Fruit fly (Drosophila melanogaster) whole organism, prepupa: ENCODE measurements around the gene CG32081.

Experiments used
- Blimp-1 ChIP-seq: fragments of 200-800 bp; sonication (Bioruptor generic); optimal IDR thresholded peaks from 3 replicates; lab custom pipeline; 2017; ENCODE audit warnings: missing biosample characterization, missing genetic modification characterization, mild to moderate bottlenecking, moderate library complexity, missing genetic modification reagents
- CG10669 ChIP-seq: fragments of 200-800 bp; sonication (Bioruptor generic); optimal IDR thresholded peaks from 3 replicates; lab custom pipeline; 2018; ENCODE audit warnings: missing biosample characterization, mild to moderate bottlenecking, missing genetic modification characterization, moderate library complexity
- CG11762 ChIP-seq: fragments of 200-800 bp; sonication (Bioruptor generic); optimal IDR thresholded peaks from 3 replicates; lab custom pipeline; 2016; ENCODE audit warnings: missing biosample characterization, missing genetic modification characterization; ENCODE audit not compliant: insufficient read depth
- CG11902 ChIP-seq: fragments of 200-800 bp; sonication (Bioruptor generic); optimal IDR thresholded peaks from 3 replicates; lab custom pipeline; 2016; ENCODE audit warnings: missing biosample characterization, missing genetic modification characterization
- CG1621 ChIP-seq: fragments of 200-800 bp; sonication (Bioruptor generic); optimal IDR thresholded peaks from 3 replicates; lab custom pipeline; 2018; ENCODE audit warnings: missing biosample characterization, mild to moderate bottlenecking, missing genetic modification characterization
- CG3032 ChIP-seq: fragments of 200-800 bp; optimal IDR thresholded peaks from 2 replicates; lab custom pipeline; 2019; ENCODE audit warnings: missing biosample characterization, mild to moderate bottlenecking, missing genetic modification characterization, moderate library complexity
- CG31627 ChIP-seq: fragments of 200-800 bp; sonication (Bioruptor generic); optimal IDR thresholded peaks from 3 replicates; lab custom pipeline; 2016; ENCODE audit warnings: missing biosample characterization, missing genetic modification characterization
- CG32006 ChIP-seq: fragments of 200-800 bp; sonication (Bioruptor generic); optimal IDR thresholded peaks from 3 replicates; lab custom pipeline; 2017; ENCODE audit warnings: missing biosample characterization, mild to moderate bottlenecking, missing genetic modification characterization
- CG34406 ChIP-seq: fragments of 200-800 bp; sonication (Bioruptor generic); optimal IDR thresholded peaks from 3 replicates; lab custom pipeline; 2016; ENCODE audit warnings: missing biosample characterization, missing genetic modification characterization
- CG3919 ChIP-seq: fragments of 200-800 bp; sonication (Bioruptor generic); optimal IDR thresholded peaks from 3 replicates; lab custom pipeline; 2016; ENCODE audit warnings: missing biosample characterization, missing genetic modification characterization
- CG4318 ChIP-seq: fragments of 200-800 bp; sonication (Bioruptor generic); optimal IDR thresholded peaks from 3 replicates; lab custom pipeline; 2017; ENCODE audit warnings: missing biosample characterization, mild to moderate bottlenecking, missing genetic modification characterization
- CG6163 ChIP-seq: fragments of 200-800 bp; sonication (Bioruptor generic); IDR thresholded peaks from 3 replicates; pipeline ENCODE4 v1.3.6; 2022; ENCODE audit warnings: missing biosample characterization, missing genetic modification characterization
- CG6276 ChIP-seq: fragments of 200-800 bp; sonication (Bioruptor generic); optimal IDR thresholded peaks from 2 replicates; lab custom pipeline; 2017; ENCODE audit warnings: missing biosample characterization, mild to moderate bottlenecking, missing genetic modification characterization
- CG6792 ChIP-seq: fragments of 200-800 bp; sonication (Bioruptor generic); optimal IDR thresholded peaks from 3 replicates; lab custom pipeline; 2016; ENCODE audit warnings: missing biosample characterization, missing genetic modification characterization
- CG6808 ChIP-seq: fragments of 200-800 bp; sonication (Bioruptor generic); optimal IDR thresholded peaks from 3 replicates; lab custom pipeline; 2017; ENCODE audit warnings: missing biosample characterization, missing genetic modification characterization, mild to moderate bottlenecking, moderate library complexity, missing genetic modification reagents
- CG6854 ChIP-seq: fragments of 200-800 bp; sonication (Bioruptor generic); optimal IDR thresholded peaks from 2 replicates; lab custom pipeline; 2017; ENCODE audit warnings: missing biosample characterization, mild to moderate bottlenecking, missing genetic modification characterization
- CG7368 ChIP-seq: fragments of 200-800 bp; sonication (Bioruptor generic); optimal IDR thresholded peaks from 3 replicates; lab custom pipeline; 2016; ENCODE audit warnings: missing biosample characterization, missing genetic modification characterization
- CG8119 ChIP-seq: fragments of 200-800 bp; sonication (Bioruptor generic); IDR thresholded peaks from 3 replicates; pipeline ENCODE4 v1.3.6; 2022; ENCODE audit warnings: missing biosample characterization, missing genetic modification characterization
- CG8319 ChIP-seq: fragments of 200-800 bp; sonication (Bioruptor generic); optimal IDR thresholded peaks from 3 replicates; lab custom pipeline; 2016; ENCODE audit warnings: missing biosample characterization, missing genetic modification characterization
- CG9139 ChIP-seq: fragments of 200-800 bp; sonication (Bioruptor generic); optimal IDR thresholded peaks from 3 replicates; lab custom pipeline; 2017; ENCODE audit warnings: missing biosample characterization, mild to moderate bottlenecking, missing genetic modification characterization
- Eip75B ChIP-seq: fragments of 200-800 bp; sonication (Bioruptor generic); optimal IDR thresholded peaks from 3 replicates; lab custom pipeline; 2016; ENCODE audit warnings: missing biosample characterization, missing genetic modification characterization
- Eip78C ChIP-seq: fragments of 200-800 bp; sonication (Bioruptor generic); peaks from one replicate; lab custom pipeline; 2016; ENCODE audit warnings: missing biosample characterization, missing genetic modification characterization
- Ets21C ChIP-seq: fragments of 200-800 bp; sonication (Bioruptor generic); optimal IDR thresholded peaks from 3 replicates; lab custom pipeline; 2016; ENCODE audit warnings: missing biosample characterization, missing genetic modification characterization
- Ets96B ChIP-seq: fragments of 200-800 bp; optimal IDR thresholded peaks from 2 replicates; lab custom pipeline; 2019; ENCODE audit warnings: missing biosample characterization, mild to moderate bottlenecking, missing genetic modification characterization, moderate library complexity
- Gug ChIP-seq: fragments of 200-800 bp; sonication (Bioruptor generic); IDR thresholded peaks from 2 replicates; pipeline ENCODE4 v1.3.6; 2022; ENCODE audit warnings: missing biosample characterization, missing genetic modification characterization
- Hr39 ChIP-seq: fragments of 200-800 bp; sonication (Bioruptor generic); optimal IDR thresholded peaks from 2 replicates; lab custom pipeline; 2016; ENCODE audit warnings: missing biosample characterization, missing genetic modification characterization
- Hr4 ChIP-seq: fragments of 200-800 bp; sonication (Bioruptor generic); optimal IDR thresholded peaks from 3 replicates; lab custom pipeline; 2016; ENCODE audit warnings: missing biosample characterization, missing genetic modification characterization
- Lpt ChIP-seq: fragments of 200-800 bp; sonication (Bioruptor generic); optimal IDR thresholded peaks from 3 replicates; lab custom pipeline; 2016; ENCODE audit warnings: missing biosample characterization, missing genetic modification characterization
- Met ChIP-seq: fragments of 200-800 bp; sonication (Bioruptor generic); optimal IDR thresholded peaks from 3 replicates; lab custom pipeline; 2016; ENCODE audit warnings: missing biosample characterization, missing genetic modification characterization
- OdsH ChIP-seq: fragments of 200-800 bp; sonication (Bioruptor generic); optimal IDR thresholded peaks from 3 replicates; lab custom pipeline; 2016; ENCODE audit warnings: missing biosample characterization, missing genetic modification characterization
- Smox ChIP-seq: fragments of 200-800 bp; sonication (Bioruptor generic); optimal IDR thresholded peaks from 3 replicates; lab custom pipeline; 2016; ENCODE audit warnings: missing biosample characterization, missing genetic modification characterization
- Sox102F ChIP-seq: fragments of 200-800 bp; sonication (Bioruptor generic); optimal IDR thresholded peaks from 2 replicates; lab custom pipeline; 2016; ENCODE audit warnings: missing biosample characterization, mild to moderate bottlenecking, missing genetic modification characterization
- Sox14 ChIP-seq: fragments of 200-800 bp; sonication (Bioruptor generic); optimal IDR thresholded peaks from 3 replicates; lab custom pipeline; 2016; ENCODE audit warnings: missing biosample characterization, missing genetic modification characterization
- Sox15 ChIP-seq: fragments of 200-800 bp; sonication (Bioruptor generic); optimal IDR thresholded peaks from 3 replicates; lab custom pipeline; 2016; ENCODE audit warnings: missing biosample characterization, missing genetic modification characterization
- achi ChIP-seq: fragments of 200-800 bp; sonication (Bioruptor generic); optimal IDR thresholded peaks from 3 replicates; lab custom pipeline; 2016; ENCODE audit warnings: missing biosample characterization, missing genetic modification characterization
- acj6 ChIP-seq: fragments of 200-800 bp; sonication (Bioruptor generic); optimal IDR thresholded peaks from 3 replicates; lab custom pipeline; 2016; ENCODE audit warnings: missing biosample characterization, missing genetic modification characterization
- cyc ChIP-seq: fragments of 200-800 bp; sonication (Bioruptor generic); optimal IDR thresholded peaks from 3 replicates; lab custom pipeline; 2016; ENCODE audit warnings: missing biosample characterization, missing genetic modification characterization
- dsx ChIP-seq: fragments of 200-800 bp; optimal IDR thresholded peaks from 3 replicates; lab custom pipeline; 2019; ENCODE audit warnings: missing biosample characterization, mild to moderate bottlenecking, missing genetic modification characterization, moderate library complexity; ENCODE audit not compliant: poor library complexity, severe bottlenecking
- eg ChIP-seq: fragments of 200-800 bp; sonication (Bioruptor generic); IDR thresholded peaks from 3 replicates; pipeline ENCODE4 v1.3.6; 2022; ENCODE audit warnings: missing biosample characterization, missing genetic modification characterization
- esn ChIP-seq: fragments of 200-800 bp; sonication (Bioruptor generic); optimal IDR thresholded peaks from 2 replicates; lab custom pipeline; 2016; ENCODE audit warnings: missing biosample characterization, mild to moderate bottlenecking, missing genetic modification characterization, moderate library complexity
- fd85E ChIP-seq: fragments of 200-800 bp; sonication (Bioruptor generic); optimal IDR thresholded peaks from 3 replicates; lab custom pipeline; 2016; ENCODE audit warnings: missing biosample characterization, missing genetic modification characterization
- fkh ChIP-seq: fragments of 200-800 bp; sonication (Bioruptor generic); optimal IDR thresholded peaks from 3 replicates; lab custom pipeline; 2017; ENCODE audit warnings: missing biosample characterization, mild to moderate bottlenecking, missing genetic modification characterization, moderate library complexity
- lz ChIP-seq: fragments of 200-800 bp; sonication (Bioruptor generic); optimal IDR thresholded peaks from 3 replicates; lab custom pipeline; 2016; ENCODE audit warnings: missing biosample characterization, missing genetic modification characterization
- net ChIP-seq: fragments of 200-800 bp; sonication (Bioruptor generic); optimal IDR thresholded peaks from 3 replicates; lab custom pipeline; 2016; ENCODE audit warnings: missing biosample characterization, missing genetic modification characterization
- pdm3 ChIP-seq: fragments of 200-800 bp; sonication (Bioruptor generic); optimal IDR thresholded peaks from 3 replicates; lab custom pipeline; 2016; ENCODE audit warnings: missing biosample characterization, missing genetic modification characterization
- salr ChIP-seq, 2 experiments: fragments of 200-800 bp; sonication (Bioruptor generic); optimal IDR thresholded peaks; 3 replicates each; lab custom pipeline; 2016 to 2018; ENCODE audit warnings: missing biosample characterization in 2 of 2, missing genetic modification characterization in 2 of 2, mild to moderate bottlenecking in 1 of 2
- topi ChIP-seq: fragments of 200-800 bp; sonication (Bioruptor generic); optimal IDR thresholded peaks from 3 replicates; lab custom pipeline; 2016; ENCODE audit warnings: missing biosample characterization, missing genetic modification characterization
- vri ChIP-seq: fragments of 200-800 bp; sonication (Bioruptor generic); optimal IDR thresholded peaks from 3 replicates; lab custom pipeline; 2016; ENCODE audit warnings: missing biosample characterization, mild to moderate bottlenecking, missing genetic modification characterization

Gene CG32081

dm6 chr3L:11045009-11045408, 17.6 kb downstream of the CG32081 start:
- no peak for TF ChIP-seq dsx (GFP tag; lab: Kevin White, UChicago)
- TF ChIP-seq Ets21C (GFP tag; lab: Kevin White, UChicago), result no peak
- no peak for TF ChIP-seq Blimp-1 (GFP tag; lab: Kevin White, UChicago)
- TF ChIP-seq CG8119 (GFP tag; lab: Robert Waterston, UW), result 0 out of 3 replicates have a peak, but pooled peaks have one; percentile 12
- TF ChIP-seq, all 60 proteins: peak for 1

- TF ChIP-seq CG4318 (no peak), cyc (GFP tag; lab: Kevin White, UChicago) (no peak), Eip75B (no peak), CG6808 (GFP tag; lab: Kevin White, UChicago) (no peak)
Measured at dm6 chr3L:11046559-11046958, 19.2 kb downstream of the CG32081 start.

dm6 chr3L:11047877-11048276, 20.5 kb downstream of the CG32081 start:
- peak; percentile 30 for TF ChIP-seq CG32006
- peak; percentile 64 for TF ChIP-seq Eip75B
- TF ChIP-seq net, result peak; percentile 46
- TF ChIP-seq eg (GFP tag; lab: Robert Waterston, UW), result peak; percentile 62
- TF ChIP-seq salr (GFP tag; optimal IDR thresholded peaks at IDR 0.05; lab: Kevin White, UChicago), result peak in 1 of 2 experiments; percentile 55
- no peak for TF ChIP-seq CG4318
- peak; percentile 49 for TF ChIP-seq CG11902 (GFP tag; lab: Kevin White, UChicago)
- TF ChIP-seq CG6276, result no peak
- peak; percentile 75 for TF ChIP-seq lz (GFP tag; lab: Kevin White, UChicago)
- peak; percentile 31 for TF ChIP-seq CG7368 (GFP tag; lab: Kevin White, UChicago)
- peak; percentile 50 for TF ChIP-seq OdsH (GFP tag; lab: Kevin White, UChicago)
- peak; percentile 31 for TF ChIP-seq Hr4
- peak; percentile 55 for TF ChIP-seq CG34406
- TF ChIP-seq cyc (GFP tag; lab: Kevin White, UChicago), result peak; percentile 80
- peak; percentile 75 for TF ChIP-seq esn (GFP tag; lab: Kevin White, UChicago)
- TF ChIP-seq Sox14, result peak; percentile 60
- peak; percentile 81 for TF ChIP-seq Eip78C (GFP tag; lab: Kevin White, UChicago)
- peak; percentile 70 for TF ChIP-seq topi (GFP tag; lab: Kevin White, UChicago)
- TF ChIP-seq fd85E (GFP tag; lab: Kevin White, UChicago), result no peak
- TF ChIP-seq CG9139, result no peak
- no peak for TF ChIP-seq CG1621 (tag; lab: Kevin White, UChicago)
- peak; percentile 67 for TF ChIP-seq Met
- TF ChIP-seq Gug (GFP tag; lab: Robert Waterston, UW), result no peak
- peak; percentile 59 for TF ChIP-seq acj6
- peak; percentile 76 for TF ChIP-seq Hr39
- TF ChIP-seq Sox15 (GFP tag; lab: Kevin White, UChicago), result peak; percentile 2
- TF ChIP-seq CG11762 (GFP tag; lab: Kevin White, UChicago), result peak; percentile 20
- TF ChIP-seq fkh, result peak; percentile 16
- no peak for TF ChIP-seq Ets96B
- peak; percentile 81 for TF ChIP-seq CG31627 (GFP tag; lab: Kevin White, UChicago)
- TF ChIP-seq Sox102F (GFP tag; lab: Kevin White, UChicago), result peak; percentile 45
- TF ChIP-seq vri, result no peak
- TF ChIP-seq CG6792 (GFP tag; lab: Kevin White, UChicago), result peak; percentile 62
- peak; percentile 37 for TF ChIP-seq CG10669 (GFP tag; lab: Kevin White, UChicago)
- TF ChIP-seq Ets21C (GFP tag; lab: Kevin White, UChicago), result peak; percentile 32
- peak; percentile 23 for TF ChIP-seq CG8319 (GFP tag; lab: Kevin White, UChicago)
- TF ChIP-seq CG3032 (tag; lab: Kevin White, UChicago), result peak; percentile 38
- TF ChIP-seq Lpt, result no peak
- no peak for TF ChIP-seq CG6163 (GFP tag; lab: Robert Waterston, UW)
- peak; percentile 71 for TF ChIP-seq CG3919 (GFP tag; lab: Kevin White, UChicago)
- TF ChIP-seq achi, result peak; percentile 4
- TF ChIP-seq pdm3 (GFP tag; lab: Kevin White, UChicago), result peak; percentile 69
- TF ChIP-seq Smox (GFP tag; lab: Kevin White, UChicago), result peak; percentile 37
- TF ChIP-seq CG6854, result peak; percentile 53
